Worm (Caenorhabditis elegans): ENCODE results near the gene col-75.
A peak's percentile ranks its signal among the peaks of the same experiment; 100 is the strongest.

Gene col-75

DNA sequence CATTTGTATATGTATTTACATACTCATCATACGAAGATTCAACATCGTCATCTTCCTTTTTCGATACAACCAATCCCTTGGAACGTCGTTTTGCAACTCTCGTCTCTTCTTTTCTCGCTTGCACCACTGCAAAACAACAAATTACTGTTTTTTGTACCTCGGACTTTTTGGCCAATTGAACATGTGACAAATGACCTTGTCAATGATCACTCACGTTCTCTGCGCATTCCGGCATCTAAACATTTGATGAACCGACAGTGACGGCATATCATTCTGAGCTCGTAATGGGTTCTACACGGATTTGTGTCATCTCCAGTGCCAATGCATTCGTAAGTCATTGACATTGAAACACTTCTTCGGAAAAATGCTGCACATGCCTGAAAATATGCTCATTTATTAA, 22.1 kb downstream of the col-75 start (continued):
- TF ChIP-seq nhr-237 (tag; optimal IDR thresholded peaks at IDR 0.05) (no peak), lin-39 (tag; optimal IDR thresholded peaks at IDR 0.05) (no peak), elt-3 (tag; optimal IDR thresholded peaks at IDR 0.05) (peak in 2 of 6 experiments; percentile 43 to 75), hlh-4 (tag; optimal IDR thresholded peaks at IDR 0.05) (no peak), nhr-90 (tag; optimal IDR thresholded peaks at IDR 0.05; ENCODE audit: poor library complexity) (no peak), nhr-19 (GFP tag; conservative IDR thresholded peaks at IDR 0.05) (0 out of 2 replicates have a peak, but pooled peaks have one; percentile 7), mdl-1 (tag; optimal IDR thresholded peaks at IDR 0.05) (peak in 1 of 2 experiments; percentile 58), nhr-76 (tag; optimal IDR thresholded peaks at IDR 0.05) (no peak), lin-14 (GFP tag; optimal IDR thresholded peaks at IDR 0.05) (peak; percentile 38), mab-9 (GFP tag; IDR thresholded peaks at IDR 0.05) (no peak), nhr-71 (tag; optimal IDR thresholded peaks at IDR 0.05) (peak; percentile 1), F16B12.6 (tag; optimal IDR thresholded peaks at IDR 0.05) (no peak), pag-3 (tag; optimal IDR thresholded peaks at IDR 0.05; ENCODE audit: borderline replicate concordance, insufficient read depth) (no peak)

ce11 chrII:6448656-6449055, 22.6 kb downstream of the col-75 start:
- TF ChIP-seq mab-9 (GFP tag; IDR thresholded peaks at IDR 0.05) (no peak), unc-130 (tag; optimal IDR thresholded peaks at IDR 0.05) (no peak), nhr-77 (tag; optimal IDR thresholded peaks at IDR 0.05) (no peak), nhr-71 (tag; optimal IDR thresholded peaks at IDR 0.05) (peak; percentile 20), aly-2 (tag; optimal IDR thresholded peaks at IDR 0.05) (no peak), snu-23 (GFP tag; optimal IDR thresholded peaks at IDR 0.05) (peak; percentile 17), tbx-2 (tag; optimal IDR thresholded peaks at IDR 0.05) (no peak), lin-14 (GFP tag; optimal IDR thresholded peaks at IDR 0.05) (peak; percentile 48), nhr-20 (tag; optimal IDR thresholded peaks at IDR 0.05) (peak; percentile 75), mef-2 (tag; optimal IDR thresholded peaks at IDR 0.05) (no peak), ceh-8 (GFP tag; optimal IDR thresholded peaks at IDR 0.05) (no peak), C04F5.9 (tag; optimal IDR thresholded peaks at IDR 0.05) (no peak), hlh-4 (tag; optimal IDR thresholded peaks at IDR 0.05) (no peak), C34B4.2 (tag; optimal IDR thresholded peaks at IDR 0.05) (no peak), hlh-17 (GFP tag; optimal IDR thresholded peaks at IDR 0.05; ENCODE audit: borderline replicate concordance) (no peak), xbp-1 (tag; optimal IDR thresholded peaks at IDR 0.05) (no peak), nhr-85 (tag) (peak; percentile 65), isw-1 (GFP tag; IDR thresholded peaks at IDR 0.05) (no peak), elt-2 (tag; optimal IDR thresholded peaks at IDR 0.05) (peak; percentile 45), efl-1 (optimal IDR thresholded peaks at IDR 0.05) (no peak), efl-1 (GFP tag; optimal IDR thresholded peaks at IDR 0.05 in 1 of 2) (peak in 1 of 2 experiments; percentile 83), fkh-8 (tag; optimal IDR thresholded peaks at IDR 0.05) (no peak), ces-1 (GFP tag; optimal IDR thresholded peaks at IDR 0.05) (no peak), blmp-1 (tag; optimal IDR thresholded peaks at IDR 0.05) (no peak), lin-35 (GFP tag; optimal IDR thresholded peaks at IDR 0.05) (peak in 1 of 2 experiments; percentile 27), ceh-90 (tag; optimal IDR thresholded peaks at IDR 0.05) (no peak)

DNA sequence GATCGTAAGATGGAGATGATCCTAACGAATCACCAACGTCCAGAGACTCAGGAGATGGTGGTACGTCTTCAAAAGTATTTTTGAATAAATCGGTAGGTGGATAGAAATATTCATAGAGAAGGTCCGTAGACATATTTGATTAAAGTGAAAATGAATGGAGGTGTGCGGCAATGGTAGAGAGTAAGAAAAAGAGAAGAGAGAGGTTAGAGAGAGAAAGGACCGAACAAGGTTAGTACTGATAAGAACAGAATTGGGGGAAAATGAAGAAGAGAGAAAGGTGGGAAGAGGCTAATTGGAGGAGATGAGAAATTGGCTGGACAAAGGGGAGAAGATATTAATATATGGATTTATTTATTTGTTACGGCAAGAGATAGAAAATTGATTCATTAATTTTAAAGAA, 23.6 kb downstream of the col-75 start, which contains the start of gene nhr-22:
TSS of gene nhr-22 (minus strand) at position 137 of the 400 bp plus-strand sequence.
- TF ChIP-seq hpl-2 (GFP tag; optimal IDR thresholded peaks at IDR 0.05) (no peak), ceh-88 (GFP tag; IDR thresholded peaks at IDR 0.05) (no peak), ceh-8 (GFP tag; optimal IDR thresholded peaks at IDR 0.05) (no peak), lsy-2 (tag; optimal IDR thresholded peaks at IDR 0.05) (no peak), dpl-1 (GFP tag; optimal IDR thresholded peaks at IDR 0.05) (no peak), elt-3 (tag; optimal IDR thresholded peaks at IDR 0.05) (peak in 1 of 6 experiments; percentile 12), blmp-1 (tag; optimal IDR thresholded peaks at IDR 0.05) (peak; percentile 78), dsc-1 (tag; optimal IDR thresholded peaks at IDR 0.05) (no peak), ama-1 (optimal IDR thresholded peaks at IDR 0.05) (no peak), zag-1 (tag; optimal IDR thresholded peaks at IDR 0.05) (no peak), nhr-19 (GFP tag; conservative IDR thresholded peaks at IDR 0.05) (no peak), nhr-20 (tag; optimal IDR thresholded peaks at IDR 0.05) (no peak), efl-3 (GFP tag; optimal IDR thresholded peaks at IDR 0.05) (no peak), ceh-63 (GFP tag; optimal IDR thresholded peaks at IDR 0.05) (no peak), nhr-85 (tag) (peak; percentile 16), lir-3 (tag; optimal IDR thresholded peaks at IDR 0.05; ENCODE audit: poor library complexity) (no peak), ceh-90 (tag; optimal IDR thresholded peaks at IDR 0.05) (no peak), jun-1 (tag; optimal IDR thresholded peaks at IDR 0.05) (no peak), pax-3 (tag; optimal IDR thresholded peaks at IDR 0.05) (no peak), pag-3 (tag; optimal IDR thresholded peaks at IDR 0.05; ENCODE audit: borderline replicate concordance, insufficient read depth) (no peak), fkh-10 (GFP tag; optimal IDR thresholded peaks at IDR 0.05) (no peak), nhr-11 (tag; optimal IDR thresholded peaks at IDR 0.05) (no peak), unc-98 (GFP tag; IDR thresholded peaks at IDR 0.05) (no peak)
